Worm (Caenorhabditis elegans): Measurements from ENCODE around the gene C05D2.8.

Gene C05D2.8

ce11 chrIII:5624835-5625234 is 14.7 kb upstream of the C05D2.8 start, which contains the start of gene daf-4:
daf-4 (plus strand) TSS chrIII:5625135.
- no peak for TF ChIP-seq mxl-2 (GFP tag; conservative IDR thresholded peaks at IDR 0.05)
- no peak for TF ChIP-seq nhr-42 (GFP tag; IDR thresholded peaks at IDR 0.05)
- no peak for TF ChIP-seq dve-1 (tag; optimal IDR thresholded peaks at IDR 0.05; ENCODE audit: insufficient read depth)
- TF ChIP-seq dmd-9 (GFP tag; IDR thresholded peaks at IDR 0.05), result no peak
- no peak for TF ChIP-seq nhr-41 (GFP tag; IDR thresholded peaks at IDR 0.05)
- TF ChIP-seq daf-19 (GFP tag; conservative IDR thresholded peaks at IDR 0.05), result no peak
- TF ChIP-seq duxl-1 (tag; optimal IDR thresholded peaks at IDR 0.05; ENCODE audit: poor library complexity), result no peak
- TF ChIP-seq daf-8 (GFP tag; IDR thresholded peaks at IDR 0.05), result no peak
- no peak for TF ChIP-seq lin-39 (tag; optimal IDR thresholded peaks at IDR 0.05)
- TF ChIP-seq egl-43 (GFP tag; IDR thresholded peaks at IDR 0.05), result no peak

ce11 chrIII:5623418-5623817 is 13.3 kb upstream of the C05D2.8 start:
- TF ChIP-seq spr-1 (tag; optimal IDR thresholded peaks at IDR 0.05) (no peak), mdl-1 (tag; optimal IDR thresholded peaks at IDR 0.05) (peak in 1 of 2 experiments; percentile 58), lsy-2 (tag; optimal IDR thresholded peaks at IDR 0.05) (peak in 1 of 2 experiments; percentile 39), hlh-30 (tag; optimal IDR thresholded peaks at IDR 0.05; ENCODE audit: insufficient read depth) (peak; percentile 74), F37D6.2 (tag; optimal IDR thresholded peaks at IDR 0.05) (no peak), nhr-11 (tag; optimal IDR thresholded peaks at IDR 0.05) (peak; percentile 49), daf-16 (GFP tag; optimal IDR thresholded peaks at IDR 0.05) (no peak), daf-16 (tag; optimal IDR thresholded peaks at IDR 0.05) (peak; percentile 4), hlh-11 (tag; optimal IDR thresholded peaks at IDR 0.05) (peak; percentile 28)

- TF ChIP-seq snpc-4 (tag; optimal IDR thresholded peaks at IDR 0.05) (no peak), tra-1 (GFP tag; IDR thresholded peaks at IDR 0.05) (no peak), daf-16 (GFP tag; optimal IDR thresholded peaks at IDR 0.05) (no peak), daf-16 (tag; optimal IDR thresholded peaks at IDR 0.05) (peak; percentile 27), aha-1 (tag) (peak; percentile 85), mxl-3 (GFP tag; optimal IDR thresholded peaks at IDR 0.05) (no peak), unc-62 (GFP tag; optimal IDR thresholded peaks at IDR 0.05 in 1 of 2) (peak in 1 of 2 experiments; percentile 78), unc-62 (tag; optimal IDR thresholded peaks at IDR 0.05) (no peak), nhr-25 (tag; optimal IDR thresholded peaks at IDR 0.05; ENCODE audit: borderline replicate concordance, insufficient read depth) (no peak), unc-39 (tag; optimal IDR thresholded peaks at IDR 0.05) (no peak), nhr-28 (tag; optimal IDR thresholded peaks at IDR 0.05) (peak; percentile 66), daf-19 (GFP tag; conservative IDR thresholded peaks at IDR 0.05) (no peak), F26F4.8 (GFP tag; conservative IDR thresholded peaks at IDR 0.05) (no peak)
These were observed 12.3 kb upstream of the C05D2.8 start for ce11 chrIII:5622232-5623009.

DNA sequence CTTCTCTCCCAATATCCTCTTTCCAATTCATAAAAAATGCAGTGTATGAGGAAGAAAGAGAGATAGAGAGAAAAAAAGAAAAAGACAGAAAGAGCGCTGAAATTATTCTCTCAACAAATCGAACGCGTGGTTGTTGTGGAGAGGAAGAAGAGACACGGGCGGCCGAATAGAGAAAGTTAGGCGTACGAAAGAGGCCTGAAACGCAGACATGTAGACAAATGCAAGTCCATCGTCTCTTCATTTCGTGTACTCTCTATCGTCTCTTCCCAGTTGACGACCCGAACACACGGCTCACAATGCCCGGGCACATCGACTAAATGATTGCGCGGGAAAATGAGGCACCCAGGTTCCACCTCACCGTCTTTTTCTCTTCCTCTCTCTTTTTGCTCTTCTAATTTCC is 11.1 kb upstream of the C05D2.8 start:
- TF ChIP-seq T20F7.1 (GFP tag; optimal IDR thresholded peaks at IDR 0.05), result no peak
- TF ChIP-seq snpc-1.2 (GFP tag; IDR thresholded peaks at IDR 0.05), result no peak
- peak; percentile 11 for TF ChIP-seq lin-13 (GFP tag; optimal IDR thresholded peaks at IDR 0.05)
- peak; percentile 45 for TF ChIP-seq nhr-48 (tag; optimal IDR thresholded peaks at IDR 0.05)
- TF ChIP-seq T26A8.4 (GFP tag; IDR thresholded peaks at IDR 0.05), result no peak
- peak; percentile 47 for TF ChIP-seq dve-1 (tag; optimal IDR thresholded peaks at IDR 0.05; ENCODE audit: insufficient read depth)
- no peak for TF ChIP-seq Y48G9A.11 (GFP tag; IDR thresholded peaks at IDR 0.05)
- no peak for TF ChIP-seq zip-11 (GFP tag; IDR thresholded peaks at IDR 0.05)
- TF ChIP-seq lin-1 (GFP tag; IDR thresholded peaks at IDR 0.05), result no peak
- peak; percentile 78 for TF ChIP-seq rbr-2 (tag; optimal IDR thresholded peaks at IDR 0.05)
- no peak for TF ChIP-seq unc-130 (GFP tag; optimal IDR thresholded peaks at IDR 0.05)
- TF ChIP-seq dmd-9 (GFP tag; IDR thresholded peaks at IDR 0.05), result no peak
- TF ChIP-seq F44E2.7 (GFP tag; IDR thresholded peaks at IDR 0.05), result no peak
- no peak for TF ChIP-seq ceh-32 (tag; optimal IDR thresholded peaks at IDR 0.05; ENCODE audit: poor library complexity)
- TF ChIP-seq ZK546.5 (tag; optimal IDR thresholded peaks at IDR 0.05), result no peak
- peak; percentile 87 for TF ChIP-seq mep-1 (tag; optimal IDR thresholded peaks at IDR 0.05)
- no peak for TF ChIP-seq nhr-41 (GFP tag; IDR thresholded peaks at IDR 0.05)
- peak; percentile 80 for TF ChIP-seq hmg-1.1 (GFP tag; IDR thresholded peaks at IDR 0.05)
- TF ChIP-seq D1046.2 (GFP tag; IDR thresholded peaks at IDR 0.05), result no peak
- no peak for TF ChIP-seq lim-7 (GFP tag; IDR thresholded peaks at IDR 0.05)

All from whole organism, L4 larva.